Fruit fly (Drosophila melanogaster) whole organism, embryonic: ENCODE results near the gene Bicra.
A peak's percentile ranks its signal among the peaks of the same experiment; 100 is the strongest.

Source experiments
- B-H2 ChIP-seq: fragments of 200-800 bp; sonication (Bioruptor generic); optimal IDR thresholded peaks from 2 replicates; lab custom pipeline; 2018; ENCODE audit warnings: missing biosample characterization, mild to moderate bottlenecking, missing genetic modification characterization
- CG10543 ChIP-seq: fragments of 200-800 bp; sonication (Bioruptor generic); optimal IDR thresholded peaks from 3 replicates; lab custom pipeline; 2017; ENCODE audit warnings: missing biosample characterization, mild to moderate bottlenecking, missing genetic modification characterization, moderate library complexity
- CG13287 ChIP-seq: fragments of 200-800 bp; sonication (Bioruptor generic); IDR thresholded peaks from 2 replicates; pipeline ENCODE4 v1.3.6; 2022; ENCODE audit warnings: missing biosample characterization, missing genetic modification characterization; ENCODE audit not compliant: partially characterized antibody
- CG13775 ChIP-seq: fragments of 200-800 bp; sonication (Bioruptor generic); optimal IDR thresholded peaks from 3 replicates; lab custom pipeline; 2017; ENCODE audit warnings: missing biosample characterization, mild to moderate bottlenecking, missing genetic modification characterization
- CG1529 ChIP-seq: fragments of 200-800 bp; sonication (Bioruptor generic); optimal IDR thresholded peaks from 3 replicates; lab custom pipeline; 2018; ENCODE audit warnings: missing biosample characterization, missing genetic modification characterization
- CG17829 ChIP-seq: fragments of 200-800 bp; optimal IDR thresholded peaks from 2 replicates; lab custom pipeline; 2019; ENCODE audit warnings: missing biosample characterization, mild to moderate bottlenecking, missing genetic modification characterization, moderate library complexity
- CG18599 ChIP-seq: fragments of 200-800 bp; sonication (Bioruptor generic); optimal IDR thresholded peaks from 3 replicates; lab custom pipeline; 2017; ENCODE audit warnings: missing biosample characterization, missing genetic modification characterization, mild to moderate bottlenecking, moderate library complexity, missing genetic modification reagents
- CG18764 ChIP-seq: fragments of 200-800 bp; sonication (Bioruptor generic); optimal IDR thresholded peaks from 3 replicates; lab custom pipeline; 2016; ENCODE audit warnings: missing biosample characterization, missing genetic modification characterization
- CG2116 ChIP-seq: fragments of 200-800 bp; sonication (Bioruptor generic); optimal IDR thresholded peaks from 3 replicates; lab custom pipeline; 2018; ENCODE audit warnings: missing biosample characterization, mild to moderate bottlenecking, missing genetic modification characterization
- CG34224 ChIP-seq: fragments of 200-800 bp; sonication (Bioruptor generic); IDR thresholded peaks from 3 replicates; pipeline ENCODE4 v1.3.6; 2022; ENCODE audit warnings: missing biosample characterization, missing genetic modification characterization; ENCODE audit not compliant: partially characterized antibody
- CG34422 ChIP-seq: fragments of 200-800 bp; sonication (Bioruptor generic); IDR thresholded peaks from 3 replicates; pipeline ENCODE4 v1.3.6; 2022; ENCODE audit warnings: missing biosample characterization, missing genetic modification characterization
- CG43689 ChIP-seq: fragments of 200-800 bp; sonication (Bioruptor generic); IDR thresholded peaks from 2 replicates; pipeline ENCODE4 v1.3.6; 2022; ENCODE audit warnings: missing biosample characterization, missing genetic modification characterization
- CG6791 ChIP-seq: fragments of 200-800 bp; sonication (Bioruptor generic); IDR thresholded peaks from 3 replicates; pipeline ENCODE4 v1.3.6; 2022; ENCODE audit warnings: missing biosample characterization, missing genetic modification characterization; ENCODE audit not compliant: partially characterized antibody
- CG8388 ChIP-seq: fragments of 200-800 bp; sonication (Bioruptor generic); optimal IDR thresholded peaks from 2 replicates; lab custom pipeline; 2019; ENCODE audit warnings: missing biosample characterization, mild to moderate bottlenecking, missing genetic modification characterization, moderate library complexity
- D ChIP-seq, 2 experiments: fragments of 200-800 bp in 1 of 2; fragments of >200 bp in 1 of 2; sonication (Bioruptor generic) in 1 of 2; optimal IDR thresholded peaks; 2 replicates in 1 of 2; 3 replicates in 1 of 2; lab custom pipeline; 2017; ENCODE audit warnings: mild to moderate bottlenecking in 1 of 2, missing biosample characterization in 1 of 2, missing genetic modification characterization in 1 of 2, missing genetic modification reagents in 1 of 2
- Dip3 ChIP-seq: fragments of 200-800 bp; sonication (Bioruptor generic); optimal IDR thresholded peaks from 3 replicates; lab custom pipeline; 2016; ENCODE audit warnings: missing biosample characterization, missing genetic modification characterization
- Dp ChIP-seq: fragments of 200-800 bp; sonication (Bioruptor generic); optimal IDR thresholded peaks from 2 replicates; lab custom pipeline; 2018; ENCODE audit warnings: missing biosample characterization, mild to moderate bottlenecking, missing genetic modification characterization, moderate library complexity
- Hand ChIP-seq: fragments of 200-800 bp; sonication (Bioruptor generic); optimal IDR thresholded peaks from 2 replicates; lab custom pipeline; 2017; ENCODE audit warnings: mild to moderate bottlenecking, missing biosample characterization, missing genetic modification reagents, missing genetic modification characterization
- MBD-R2 ChIP-seq: fragments of 200-800 bp; sonication (Bioruptor generic); IDR thresholded peaks from 2 replicates; pipeline ENCODE4 v1.3.6; 2022; ENCODE audit warnings: missing biosample characterization, missing genetic modification characterization
- MESR4 ChIP-seq: fragments of 200-800 bp; sonication (Bioruptor generic); optimal IDR thresholded peaks from 2 replicates; lab custom pipeline; 2018; ENCODE audit warnings: missing biosample characterization, mild to moderate bottlenecking, missing genetic modification characterization, moderate library complexity
- Max ChIP-seq: fragments of 200-800 bp; sonication (Bioruptor generic); optimal IDR thresholded peaks from 2 replicates; lab custom pipeline; 2016; ENCODE audit warnings: missing biosample characterization, mild to moderate bottlenecking, missing genetic modification characterization
- Med ChIP-seq: fragments of 200-800 bp; sonication (Bioruptor generic); peaks from one replicate; lab custom pipeline; 2016; ENCODE audit warnings: missing biosample characterization, missing genetic modification characterization, mild to moderate bottlenecking, inconsistent platforms, moderate library complexity
- Scr ChIP-seq: fragments of 200-800 bp; sonication (Bioruptor generic); IDR thresholded peaks from 2 replicates; pipeline ENCODE4 v1.3.6; 2022; ENCODE audit warnings: missing biosample characterization, missing genetic modification characterization; ENCODE audit not compliant: partially characterized antibody
- Side ChIP-seq: fragments of 200-800 bp; sonication (Bioruptor generic); optimal IDR thresholded peaks from 2 replicates; lab custom pipeline; 2016; ENCODE audit warnings: missing biosample characterization, missing genetic modification characterization
- Sry-δ ChIP-seq: fragments of 200-800 bp; sonication (Bioruptor generic); optimal IDR thresholded peaks from 2 replicates; lab custom pipeline; 2016; ENCODE audit warnings: missing biosample characterization, missing genetic modification characterization
- amos ChIP-seq: fragments of 200-800 bp; sonication (Bioruptor generic); IDR thresholded peaks from 2 replicates; pipeline ENCODE4 v1.3.6; 2022; ENCODE audit warnings: missing biosample characterization, missing genetic modification characterization; ENCODE audit not compliant: partially characterized antibody
- ap ChIP-seq: fragments of 200-800 bp; sonication (Bioruptor generic); IDR thresholded peaks from 2 replicates; pipeline ENCODE4 v1.3.6; 2022; ENCODE audit warnings: missing biosample characterization, missing genetic modification characterization
- ash1 ChIP-seq: fragments of 200-800 bp; sonication (Bioruptor generic); optimal IDR thresholded peaks from 2 replicates; lab custom pipeline; 2018; ENCODE audit warnings: missing biosample characterization, mild to moderate bottlenecking, missing genetic modification characterization
- dm ChIP-seq: fragments of 200-800 bp; sonication (Bioruptor generic); optimal IDR thresholded peaks from 3 replicates; lab custom pipeline; 2016; ENCODE audit warnings: missing biosample characterization, missing genetic modification characterization
- hbn ChIP-seq: fragments of 200-800 bp; sonication (Bioruptor generic); IDR thresholded peaks from 2 replicates; pipeline ENCODE4 v1.3.6; 2022; ENCODE audit warnings: missing biosample characterization, missing genetic modification characterization; ENCODE audit not compliant: partially characterized antibody
- knrl ChIP-seq: fragments of 200-800 bp; sonication (Bioruptor generic); IDR thresholded peaks from 3 replicates; pipeline ENCODE4 v1.3.6; 2022; ENCODE audit warnings: missing biosample characterization, missing genetic modification characterization; ENCODE audit not compliant: partially characterized antibody
- p53 ChIP-seq: fragments of 200-800 bp; sonication (Bioruptor generic); optimal IDR thresholded peaks from 2 replicates; lab custom pipeline; 2016; ENCODE audit warnings: missing biosample characterization, missing genetic modification characterization
- pnt ChIP-seq: fragments of 200-800 bp; sonication (Bioruptor generic); optimal IDR thresholded peaks from 3 replicates; lab custom pipeline; 2016; ENCODE audit warnings: missing biosample characterization, missing genetic modification characterization
- slbo ChIP-seq: fragments of 200-800 bp; sonication (Bioruptor generic); IDR thresholded peaks from 2 replicates; pipeline ENCODE4 v1.3.6; 2022; ENCODE audit warnings: missing biosample characterization, missing genetic modification characterization
- yki ChIP-seq: fragments of >200 bp; optimal IDR thresholded peaks from 3 replicates; lab custom pipeline; 2018

Gene Bicra

DNA sequence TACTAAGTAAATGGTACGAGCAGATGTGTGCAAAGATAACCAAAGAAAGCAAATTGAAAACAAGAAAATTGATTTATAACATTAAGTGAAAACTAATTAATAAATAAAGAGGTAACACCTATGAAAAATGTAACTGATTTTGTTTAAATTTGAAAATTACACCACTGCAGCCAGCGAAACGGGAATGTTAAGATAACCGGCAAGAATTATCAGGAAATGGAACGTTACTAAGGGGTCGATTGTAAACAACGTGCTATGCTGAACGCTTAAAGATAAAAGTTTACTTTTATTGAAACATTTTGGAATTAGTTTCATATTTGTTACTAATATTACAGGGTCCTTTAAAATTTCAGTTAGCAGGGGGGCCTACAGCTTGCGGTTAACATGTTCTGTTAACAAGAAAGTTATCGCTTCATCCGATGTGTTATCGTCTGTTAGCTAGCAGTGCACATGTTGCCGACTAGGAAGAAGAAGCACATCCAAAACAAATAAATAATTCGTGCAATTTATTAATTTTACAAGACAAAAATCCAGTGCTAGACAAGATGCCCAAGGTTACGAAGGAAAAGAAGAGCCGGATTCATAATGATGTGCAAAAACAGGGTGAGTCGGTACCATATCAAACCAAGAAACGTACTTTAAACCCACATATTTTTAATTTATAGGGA, 13.7 kb upstream of the Bicra start, which contains the start of gene CG11837 (continued):
- TF ChIP-seq amos (GFP tag; lab: Robert Waterston, UW): peak; percentile 25; the same call in 1 of the 2 replicates
- peak; percentile 28 for TF ChIP-seq Med (GFP tag; lab: Kevin White, UChicago)
- 0 out of 2 replicates have a peak, but pooled peaks have one; percentile 25 for TF ChIP-seq hbn
- peak; percentile 86 for TF ChIP-seq dm
- TF ChIP-seq slbo (GFP tag; lab: Robert Waterston, UW): no peak
- TF ChIP-seq Sry-δ (GFP tag; lab: Kevin White, UChicago): peak; percentile 2
- peak; percentile 50; the same call in 1 of the 2 replicates for TF ChIP-seq MBD-R2 (GFP tag; lab: Robert Waterston, UW)
- TF ChIP-seq MESR4: peak; percentile 32
- TF ChIP-seq Dp: peak; percentile 5
- no peak for TF ChIP-seq ash1
- TF ChIP-seq CG34422 (GFP tag; lab: Robert Waterston, UW): peak; percentile 14; the same call in 1 of the 3 replicates
- peak; percentile 51; the same call in 1 of the 2 replicates for TF ChIP-seq CG13287 (GFP tag; lab: Robert Waterston, UW)
- peak; percentile 42 for TF ChIP-seq Scr (GFP tag; lab: Robert Waterston, UW)
- no peak for TF ChIP-seq p53 (GFP tag; lab: Kevin White, UChicago)
- TF ChIP-seq knrl (GFP tag; lab: Robert Waterston, UW): no peak

DNA sequence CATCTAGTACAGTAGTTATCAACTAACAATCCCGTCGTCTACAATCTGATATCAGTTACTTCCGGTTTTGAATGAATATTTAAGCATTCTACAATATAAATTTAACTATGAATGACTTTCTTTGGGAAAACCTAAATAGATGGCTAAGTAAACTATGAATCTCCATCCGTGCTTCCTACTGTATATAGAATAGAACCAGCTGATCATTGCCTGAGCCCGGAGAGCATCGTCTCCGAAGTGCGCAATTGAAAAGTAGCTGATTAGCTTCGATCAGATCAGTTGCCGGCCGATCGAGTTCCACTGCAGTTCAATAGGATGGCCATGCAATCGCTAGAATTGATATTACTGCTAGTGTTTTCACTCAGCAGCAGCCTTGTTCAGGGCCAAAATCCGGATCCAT, 12.1 kb upstream of the Bicra start, which contains the start of gene CG11841:
Gene CG11841 (plus strand): TSS at position 301 of the 400 bp plus-strand sequence.
- no peak for TF ChIP-seq ap (GFP tag; lab: Robert Waterston, UW)
- TF ChIP-seq Side: no peak

DNA sequence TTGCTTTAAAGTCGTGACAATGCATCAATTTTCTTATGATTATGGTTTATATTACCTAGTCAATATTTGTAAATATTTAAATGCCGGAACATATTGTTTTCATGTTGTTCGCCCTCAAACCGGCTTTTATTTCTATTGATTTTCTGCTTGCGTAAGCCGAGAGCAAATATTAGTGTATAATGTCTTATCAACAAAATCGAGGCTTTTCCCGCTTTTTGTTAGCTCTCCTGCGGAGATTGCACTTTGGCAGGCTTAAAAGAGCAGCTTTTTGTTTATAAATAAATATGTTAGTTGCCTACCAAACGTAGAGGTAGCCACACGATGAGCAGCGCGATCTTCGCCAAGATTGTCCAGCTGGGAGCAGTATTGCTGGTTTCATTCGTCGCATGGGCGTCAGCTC, 10.5 kb upstream of the Bicra start, which contains the start of gene CG11842:
Gene CG11842 (plus strand): TSS at position 301 of the 400 bp plus-strand sequence.
- TF ChIP-seq Max: no peak
- TF ChIP-seq CG13775 (GFP tag; lab: Kevin White, UChicago): no peak
- TF ChIP-seq pnt (GFP tag; lab: Kevin White, UChicago): no peak
- TF ChIP-seq CG17829 (tag; lab: Kevin White, UChicago): no peak

DNA sequence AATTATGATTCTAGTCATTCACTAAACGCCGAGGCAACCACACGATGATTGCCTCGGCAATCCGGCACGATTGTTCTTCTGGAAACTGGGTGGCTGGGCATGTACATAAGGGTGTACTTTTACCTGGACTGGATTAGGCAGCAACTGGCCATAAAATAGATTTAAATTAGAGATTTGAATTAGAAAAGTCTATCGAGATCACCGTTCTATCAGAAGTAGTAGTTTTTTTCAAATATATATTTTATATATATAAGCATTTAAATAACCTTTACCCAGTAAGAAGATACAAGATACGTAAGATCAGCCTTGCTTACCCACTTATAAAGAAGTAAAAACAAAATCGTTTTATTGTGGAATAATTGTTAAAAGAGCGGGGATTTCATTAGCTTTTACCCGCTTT, 8.8 kb upstream of the Bicra start, which contains the start of gene CG11843:
Gene CG11843 (plus strand): TSS at position 301 of the 400 bp plus-strand sequence.
- no peak for TF ChIP-seq Hand (GFP tag; lab: Kevin White, UChicago)
- no peak for TF ChIP-seq CG34224 (GFP tag; lab: Robert Waterston, UW)
- no peak for TF ChIP-seq Dip3 (GFP tag; lab: Kevin White, UChicago)
- TF ChIP-seq CG2116 (GFP tag; lab: Kevin White, UChicago): no peak
- no peak for TF ChIP-seq CG1529 (GFP tag; lab: Kevin White, UChicago)
- TF ChIP-seq CG43689: no peak
- TF ChIP-seq CG6791: no peak
- no peak for TF ChIP-seq B-H2
- TF ChIP-seq CG10543 (GFP tag; lab: Kevin White, UChicago): no peak
- no peak for TF ChIP-seq CG18764 (GFP tag; lab: Kevin White, UChicago)
- no peak for TF ChIP-seq yki (lab: Kevin White, UChicago)
- no peak for TF ChIP-seq D (optimal IDR thresholded peaks at IDR 0.05; lab: Kevin White, UChicago)
- TF ChIP-seq D (GFP tag; optimal IDR thresholded peaks at IDR 0.05; lab: Kevin White, UChicago): no peak
- TF ChIP-seq CG17829 (tag; lab: Kevin White, UChicago): no peak
- no peak for TF ChIP-seq CG18599 (GFP tag; lab: Kevin White, UChicago)
- no peak for TF ChIP-seq CG8388 (GFP tag; lab: Kevin White, UChicago)
